Worm (Caenorhabditis elegans) whole organism, early embryonic: ENCODE measurements around the gene pyk-2.

Experiments used
- B0310.2 ChIP-seq: sonication (generic microtip); optimal IDR thresholded peaks from 2 replicates; lab custom pipeline; 2016; ENCODE audit warnings: mild to moderate bottlenecking, missing genetic modification characterization, missing compliant biosample characterization
- F13C5.2 ChIP-seq: sonication (generic microtip); optimal IDR thresholded peaks from 2 replicates; lab custom pipeline; 2017; ENCODE audit warnings: mild to moderate bottlenecking, missing genetic modification characterization, inconsistent platforms, missing compliant biosample characterization
- aly-1 ChIP-seq: sonication (generic microtip); optimal IDR thresholded peaks from 2 replicates; lab custom pipeline; 2016; ENCODE audit warnings: missing genetic modification characterization, missing compliant biosample characterization
- ama-1 ChIP-seq: fragments of 150-350 bp; optimal IDR thresholded peaks from 2 replicates; lab custom pipeline; 2014
- ceh-13 ChIP-seq: fragments of 200-800 bp; sonication (Bioruptor generic); optimal IDR thresholded peaks from 2 replicates; lab custom pipeline; 2018; ENCODE audit warnings: mild to moderate bottlenecking, missing genetic modification characterization, missing compliant biosample characterization
- ceh-36 ChIP-seq: sonication (generic microtip); optimal IDR thresholded peaks from 2 replicates; lab custom pipeline; 2016; ENCODE audit warnings: missing genetic modification characterization, inconsistent platforms, missing compliant biosample characterization
- ets-7 ChIP-seq: sonication (generic microtip); optimal IDR thresholded peaks from 2 replicates; lab custom pipeline; 2016; ENCODE audit warnings: missing genotype, missing genetic modification characterization, missing compliant biosample characterization
- flt-1 ChIP-seq: fragments of 200-800 bp; sonication (Bioruptor generic); IDR thresholded peaks from 2 replicates; pipeline ENCODE4 v1.3.6; 2022; ENCODE audit warnings: missing genetic modification characterization, missing compliant biosample characterization
- hmbx-1 ChIP-seq: sonication (generic microtip); optimal IDR thresholded peaks from 2 replicates; lab custom pipeline; 2016; ENCODE audit warnings: mild to moderate bottlenecking, missing genetic modification characterization, missing compliant biosample characterization
- hmg-4 ChIP-seq: fragments of 200-800 bp; sonication (Bioruptor generic); optimal IDR thresholded peaks from 2 replicates; lab custom pipeline; 2018; ENCODE audit warnings: mild to moderate bottlenecking, missing genetic modification characterization, missing compliant biosample characterization
- hnd-1 ChIP-seq: sonication (generic microtip); optimal IDR thresholded peaks from 2 replicates; lab custom pipeline; 2016; ENCODE audit warnings: missing genetic modification characterization, missing compliant biosample characterization
- pes-1 ChIP-seq: fragments of 200-800 bp; sonication (Bioruptor generic); IDR thresholded peaks from 2 replicates; pipeline ENCODE4 v1.3.6; 2022; ENCODE audit warnings: missing genetic modification reagents, missing genetic modification characterization, missing compliant biosample characterization
- scrt-1 ChIP-seq: fragments of 200-800 bp; sonication (Bioruptor generic); IDR thresholded peaks from 2 replicates; pipeline ENCODE4 v1.3.6; 2022; ENCODE audit warnings: missing genetic modification characterization, missing compliant biosample characterization
- sea-1 ChIP-seq: fragments of 200-800 bp; sonication (Bioruptor generic); conservative IDR thresholded peaks from 2 replicates; pipeline ENCODE4 v1.3.6; 2022; ENCODE audit warnings: missing genetic modification characterization, missing compliant biosample characterization
- tbx-11 ChIP-seq: fragments of 200-800 bp; sonication (Bioruptor generic); IDR thresholded peaks from 2 replicates; pipeline ENCODE4 v1.3.6; 2022; ENCODE audit warnings: missing genetic modification characterization, missing compliant biosample characterization
- tbx-37 ChIP-seq: fragments of 200-800 bp; sonication (Bioruptor generic); conservative IDR thresholded peaks from 2 replicates; pipeline ENCODE4 v1.3.6; 2022; ENCODE audit warnings: missing genetic modification reagents, missing genetic modification characterization, missing compliant biosample characterization
- tra-4 ChIP-seq: sonication (generic microtip); optimal IDR thresholded peaks from 2 replicates; lab custom pipeline; 2017; ENCODE audit warnings: missing genetic modification characterization, missing compliant biosample characterization

Gene pyk-2

DNA sequence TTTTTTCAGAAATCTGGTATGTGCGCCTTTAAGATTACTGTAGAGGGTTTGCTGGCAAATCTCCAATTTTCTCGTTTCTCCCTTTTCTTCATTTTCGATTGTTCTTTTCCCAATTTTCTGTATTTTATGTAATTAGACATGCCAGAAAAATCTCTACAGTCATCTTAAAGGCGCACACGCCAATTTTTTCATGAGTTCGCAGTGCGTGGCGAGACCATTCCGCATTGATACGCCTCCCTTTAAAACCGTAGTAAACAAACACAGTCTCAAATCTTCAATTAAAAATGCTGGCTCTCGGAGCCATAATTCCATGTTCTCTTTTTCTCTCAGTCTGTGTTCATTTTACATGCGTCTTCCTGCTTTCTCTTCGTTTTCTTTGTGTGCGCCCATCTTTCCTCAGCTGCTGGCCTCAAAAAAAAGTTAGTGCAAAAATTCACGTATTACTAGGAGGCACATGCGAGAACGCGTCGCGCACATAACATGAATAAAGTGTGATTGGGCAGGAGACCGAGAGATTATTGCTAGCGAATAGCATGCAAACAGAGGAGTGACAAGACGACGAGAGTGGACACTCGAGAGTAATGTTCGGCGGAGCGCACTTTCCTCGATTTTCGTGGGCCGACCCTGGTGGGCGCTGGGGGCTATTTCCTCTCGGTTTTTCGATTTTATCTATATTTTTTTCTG is 9.3 kb downstream of the pyk-2 start:
- TF ChIP-seq hmg-4 (GFP tag; lab: Kevin White, UChicago) (peak; percentile 13), hmbx-1 (tag; lab: Kevin White, UChicago) (no peak), F13C5.2 (peak; percentile 51)

DNA sequence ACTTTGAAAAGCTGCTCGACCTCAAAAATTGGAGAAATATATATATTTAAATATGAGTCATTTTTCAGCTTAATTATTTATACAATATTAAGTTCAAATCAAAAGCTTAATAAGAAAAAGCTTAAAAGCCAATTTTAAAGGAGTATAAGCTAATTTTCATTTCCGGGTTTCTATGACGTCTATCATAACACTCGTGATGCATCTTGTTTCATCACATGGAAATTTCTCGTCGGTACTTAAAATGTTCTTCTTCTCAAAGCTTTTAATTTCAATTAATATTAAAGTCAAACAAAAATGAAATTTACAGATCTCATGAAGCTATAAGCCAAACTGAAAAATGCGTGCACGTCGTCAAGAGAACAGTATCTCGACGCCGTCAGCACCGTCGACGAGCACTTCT is 10.1 kb downstream of the pyk-2 start, which contains the start of gene rbr-2:
rbr-2 (plus strand) TSS at position 301 of the 400 bp plus-strand sequence.
- no peak for TF ChIP-seq B0310.2
- TF ChIP-seq tbx-37 (GFP tag; lab: Robert Waterston, UW): no peak
- no peak for TF ChIP-seq pes-1 (GFP tag; lab: Robert Waterston, UW)
- no peak for TF ChIP-seq F13C5.2
- TF ChIP-seq ceh-36 (tag; lab: Kevin White, UChicago): no peak
- no peak for TF ChIP-seq flt-1
- no peak for TF ChIP-seq tbx-11 (GFP tag; lab: Robert Waterston, UW)
- no peak for TF ChIP-seq hmbx-1 (tag; lab: Kevin White, UChicago)
- TF ChIP-seq sea-1 (GFP tag; lab: Robert Waterston, UW): no peak
- no peak for TF ChIP-seq aly-1 (tag; lab: Kevin White, UChicago)
- no peak for TF ChIP-seq tra-4 (tag; lab: Kevin White, UChicago)
- no peak for TF ChIP-seq hnd-1 (tag; lab: Kevin White, UChicago)

DNA sequence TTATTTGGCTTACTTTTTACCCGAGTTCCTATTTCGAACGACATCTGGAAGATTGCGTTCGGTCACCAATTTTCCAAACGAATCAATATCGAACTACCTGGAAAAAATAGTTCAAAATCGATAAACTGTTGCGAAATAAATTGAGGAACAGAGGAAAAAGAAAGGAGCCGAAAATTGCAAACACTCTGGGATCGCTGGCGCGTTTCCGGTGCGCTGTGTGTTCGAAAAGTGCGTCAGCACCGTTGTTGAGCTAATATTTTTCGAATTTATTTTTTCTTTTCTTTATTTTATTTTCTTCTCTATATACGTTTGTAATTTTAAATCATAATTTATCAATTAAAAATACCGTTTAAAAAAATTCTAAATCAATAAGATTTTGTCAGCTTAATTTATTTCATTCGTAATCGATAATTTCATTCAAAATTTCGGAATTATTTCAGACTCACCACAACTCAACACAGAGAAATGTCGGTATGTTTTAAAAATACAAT is 23.4 kb downstream of the pyk-2 start, which contains the start of the genes dnc-1 and lsm-7:
dnc-1 (minus strand) TSS at position 142 of the 491 bp plus-strand sequence.
lsm-7 (plus strand) TSS at position 441 of the 491 bp plus-strand sequence.
- TF ChIP-seq scrt-1 (GFP tag; lab: Robert Waterston, UW): no peak
- no peak for TF ChIP-seq tbx-37 (GFP tag; lab: Robert Waterston, UW)
- no peak for TF ChIP-seq ceh-13
- TF ChIP-seq F13C5.2: peak; percentile 40
- TF ChIP-seq hmg-4 (GFP tag; lab: Kevin White, UChicago): no peak
- no peak for TF ChIP-seq ceh-36 (tag; lab: Kevin White, UChicago)
- TF ChIP-seq tra-4 (tag; lab: Kevin White, UChicago): no peak
- no peak; the same call in 1 of the 2 replicates for TF ChIP-seq flt-1
- no peak for TF ChIP-seq pes-1 (GFP tag; lab: Robert Waterston, UW)
- TF ChIP-seq tbx-11 (GFP tag; lab: Robert Waterston, UW): 0 out of 2 replicates have a peak, but pooled peaks have one; percentile 11

- TF ChIP-seq F13C5.2 (no peak), hmg-4 (GFP tag; lab: Kevin White, UChicago) (no peak), hnd-1 (tag; lab: Kevin White, UChicago) (no peak), tra-4 (tag; lab: Kevin White, UChicago) (no peak), flt-1 (no peak), scrt-1 (GFP tag; lab: Robert Waterston, UW) (no peak), ama-1 (lab: Kevin White, UChicago) (no peak), B0310.2 (no peak)
These were observed 24.2 kb downstream of the pyk-2 start for ce11 chrIV:10933777-10934546.

ce11 chrIV:10934786-10935185 is 25.1 kb downstream of the pyk-2 start:
- TF ChIP-seq tra-4 (tag; lab: Kevin White, UChicago) (no peak), flt-1 (no peak), ceh-13 (no peak), tbx-11 (GFP tag; lab: Robert Waterston, UW) (no peak), hnd-1 (tag; lab: Kevin White, UChicago) (no peak), ceh-36 (tag; lab: Kevin White, UChicago) (no peak), scrt-1 (GFP tag; lab: Robert Waterston, UW) (no peak), pes-1 (GFP tag; lab: Robert Waterston, UW) (no peak), hmbx-1 (tag; lab: Kevin White, UChicago) (no peak), ets-7 (tag; lab: Kevin White, UChicago) (no peak), F13C5.2 (no peak), tbx-37 (GFP tag; lab: Robert Waterston, UW) (no peak), aly-1 (tag; lab: Kevin White, UChicago) (no peak), sea-1 (GFP tag; lab: Robert Waterston, UW) (no peak), B0310.2 (no peak), ama-1 (lab: Kevin White, UChicago) (no peak)

- no peak for TF ChIP-seq sea-1 (GFP tag; lab: Robert Waterston, UW)
- TF ChIP-seq ets-7 (tag; lab: Kevin White, UChicago): peak; percentile 11
These were observed 25.6 kb downstream of the pyk-2 start for ce11 chrIV:10935336-10935735.

DNA sequence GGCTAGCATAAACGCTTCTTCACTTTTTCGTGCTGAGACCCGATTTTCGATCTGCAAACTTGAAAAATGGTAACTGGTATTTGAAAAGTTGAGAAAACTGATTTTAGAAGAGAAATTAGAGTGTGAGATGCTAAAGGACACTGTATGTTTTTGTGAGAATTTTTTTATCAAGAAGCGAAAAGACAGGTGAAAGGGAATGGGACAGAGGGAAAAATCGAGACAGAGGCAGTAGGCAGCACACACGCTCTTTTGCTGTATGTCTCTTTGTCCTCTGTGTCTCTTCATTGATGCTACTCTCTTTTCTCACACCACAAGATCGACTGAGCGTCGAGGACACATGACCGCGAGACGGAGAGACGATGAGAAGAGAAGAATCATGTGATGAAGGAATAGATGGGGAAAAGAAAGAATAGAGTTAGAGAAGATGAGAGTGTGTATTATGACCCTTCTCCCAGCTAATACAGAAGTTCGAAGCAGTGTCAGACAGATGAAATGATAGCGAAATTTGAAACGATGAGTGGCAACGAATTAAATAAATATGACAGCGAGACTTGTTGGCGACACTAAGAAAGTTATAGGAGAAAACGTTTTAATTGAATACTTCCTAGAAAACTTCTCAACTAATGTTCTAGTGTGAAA is 26.3 kb downstream of the pyk-2 start, which contains the start of gene lgg-2:
lgg-2 (minus strand) TSS at position 51 of the 639 bp plus-strand sequence.
- TF ChIP-seq hmbx-1 (tag; lab: Kevin White, UChicago) (no peak), sea-1 (GFP tag; lab: Robert Waterston, UW) (no peak), hmg-4 (GFP tag; lab: Kevin White, UChicago) (peak; percentile 45)
